Worm (Caenorhabditis elegans): ENCODE data around the gene T04G9.4.
A peak's percentile ranks its signal among the peaks of the same experiment; 100 is the strongest.

T04G9.4 gene

DNA sequence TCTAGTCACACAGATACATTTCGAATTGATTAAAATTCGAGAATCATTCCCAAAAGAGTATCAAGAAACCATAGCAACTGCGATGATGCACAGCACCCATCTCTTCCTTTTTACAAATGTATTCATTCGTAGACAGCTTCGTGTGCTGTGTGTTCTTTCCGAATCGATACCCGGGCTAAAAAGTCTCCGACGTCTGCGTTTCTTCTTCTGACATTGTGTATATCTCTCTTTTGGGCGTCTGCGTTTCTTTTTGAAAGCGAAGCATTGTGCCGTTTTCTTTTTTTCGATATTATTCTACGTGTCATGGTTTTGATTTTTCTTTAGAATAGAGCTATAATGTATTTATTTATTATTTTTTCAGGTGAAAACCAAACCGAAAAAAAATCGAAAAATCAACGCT is 15.7 kb downstream of the T04G9.4 start, which contains the start of gene attf-5:
attf-5 (plus strand) TSS at position 362 of the 400 bp plus-strand sequence.
- no peak for TF ChIP-seq mdl-1 (tag; optimal IDR thresholded peaks at IDR 0.05)
- no peak for TF ChIP-seq nhr-111 (GFP tag; optimal IDR thresholded peaks at IDR 0.05)
- TF ChIP-seq ceh-28 (tag; optimal IDR thresholded peaks at IDR 0.05): peak; percentile 18
- no peak for TF ChIP-seq F44E2.7 (GFP tag; IDR thresholded peaks at IDR 0.05)

DNA sequence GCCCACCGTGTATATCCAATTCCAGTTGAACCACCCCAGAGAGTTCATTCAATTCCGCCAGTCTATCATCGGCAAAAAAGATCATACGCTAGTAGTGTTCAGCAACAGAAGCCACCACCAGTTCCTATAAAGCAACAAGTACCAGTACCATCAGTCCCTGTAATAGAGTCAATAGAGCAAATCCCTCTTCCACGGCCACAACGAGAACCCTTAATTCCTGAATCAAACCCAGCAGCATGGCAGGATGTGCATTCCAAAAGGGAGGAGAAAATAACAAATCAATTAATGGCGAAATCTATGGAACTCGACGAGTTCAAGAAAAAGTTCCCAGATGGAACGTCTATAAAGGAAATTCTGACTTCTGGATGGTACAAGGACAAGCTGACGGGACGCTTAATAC is 17.6 kb downstream of the T04G9.4 start:
- TF ChIP-seq lin-1 (GFP tag; IDR thresholded peaks at IDR 0.05) (no peak), unc-62 (GFP tag; optimal IDR thresholded peaks at IDR 0.05 in 1 of 2) (peak in 1 of 2 experiments; percentile 94), unc-62 (tag; optimal IDR thresholded peaks at IDR 0.05) (no peak)

DNA sequence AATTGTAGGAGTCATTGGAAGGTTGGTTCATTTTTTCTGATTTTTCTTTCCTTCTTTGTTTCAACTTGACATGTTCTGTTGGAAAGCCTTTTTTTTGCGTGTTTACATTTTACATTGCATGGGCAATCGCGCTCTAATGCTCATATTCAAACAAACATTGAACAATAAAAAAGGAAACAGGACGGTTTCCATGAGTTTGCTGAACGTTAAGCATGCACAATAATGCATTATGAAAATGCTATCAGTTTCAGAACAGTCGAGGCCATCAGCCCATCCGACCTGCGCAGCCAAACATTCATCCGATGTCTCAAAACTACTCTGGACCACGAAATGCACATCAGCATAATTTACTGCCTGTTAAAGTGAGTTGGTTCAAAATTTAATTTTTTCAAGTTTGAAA is 18.3 kb downstream of the T04G9.4 start:
- TF ChIP-seq aha-1 (tag) (peak; percentile 92), lin-29 (GFP tag; IDR thresholded peaks at IDR 0.05) (no peak)

DNA sequence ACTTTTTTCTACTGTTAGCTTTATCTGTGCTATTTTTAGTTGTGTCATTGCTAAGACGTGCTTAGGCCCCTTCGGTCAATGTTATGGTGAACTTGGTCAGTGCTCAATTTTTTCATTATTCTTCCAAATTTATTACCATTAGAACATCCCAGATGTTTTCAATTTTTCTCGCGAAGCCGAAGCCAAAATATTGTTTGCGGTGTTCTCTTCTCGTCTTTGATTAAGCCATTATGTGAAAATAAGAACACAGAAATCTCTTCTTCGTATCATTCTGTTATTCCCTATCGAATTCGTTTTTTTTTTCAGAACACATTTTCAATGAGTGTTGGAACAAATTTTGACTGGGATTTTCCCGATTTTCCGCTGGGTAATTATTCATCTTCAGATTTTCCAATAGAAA is 30.2 kb downstream of the T04G9.4 start, which contains the start of gene gtr-1:
gtr-1 (plus strand) TSS at position 301 of the 400 bp plus-strand sequence.
- TF ChIP-seq gei-8 (GFP tag; optimal IDR thresholded peaks at IDR 0.05) (no peak), ceh-44 (GFP tag; IDR thresholded peaks at IDR 0.05) (no peak), ceh-62 (tag; optimal IDR thresholded peaks at IDR 0.05) (no peak), hlh-11 (tag; optimal IDR thresholded peaks at IDR 0.05) (no peak), lin-13 (GFP tag; optimal IDR thresholded peaks at IDR 0.05) (no peak), mes-2 (tag; optimal IDR thresholded peaks at IDR 0.05; ENCODE audit: poor library complexity, severe bottlenecking) (no peak), spr-3 (GFP tag; optimal IDR thresholded peaks at IDR 0.05) (no peak)

DNA sequence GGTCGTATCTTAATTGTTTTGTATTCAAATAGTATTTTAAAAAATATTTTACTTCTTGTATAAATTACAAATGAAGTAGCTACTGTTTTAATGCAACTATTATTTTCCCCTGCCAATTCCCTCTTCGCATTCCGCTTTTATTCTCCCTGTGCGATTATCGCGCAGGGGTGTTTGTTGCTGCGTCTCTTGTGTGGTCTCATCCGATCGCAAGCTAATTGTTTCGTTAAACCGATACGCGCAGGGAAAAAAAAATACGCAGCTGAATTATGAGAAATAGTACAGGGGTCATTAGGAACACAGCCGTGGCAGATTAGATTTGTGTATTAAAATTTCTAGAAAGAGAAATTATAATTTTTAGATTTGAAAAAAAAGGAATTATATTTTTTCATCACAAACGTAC is 34.2 kb downstream of the T04G9.4 start:
- TF ChIP-seq duxl-1 (tag; optimal IDR thresholded peaks at IDR 0.05; ENCODE audit: poor library complexity) (peak; percentile 99), tag-97 (GFP tag; IDR thresholded peaks at IDR 0.05) (no peak), pha-4 (GFP tag; IDR thresholded peaks at IDR 0.05) (peak; percentile 96), pha-4 (tag; optimal IDR thresholded peaks at IDR 0.05) (peak; percentile 96), skn-1 (tag; optimal IDR thresholded peaks at IDR 0.05) (no peak), hif-1 (tag; optimal IDR thresholded peaks at IDR 0.05) (peak; percentile 77 to 83), aha-1 (tag) (peak; percentile 100), gei-8 (GFP tag; optimal IDR thresholded peaks at IDR 0.05) (peak; percentile 68), ceh-32 (tag; optimal IDR thresholded peaks at IDR 0.05; ENCODE audit: poor library complexity) (peak; percentile 88), ztf-7 (tag; optimal IDR thresholded peaks at IDR 0.05) (peak; percentile 95), ZK337.2 (GFP tag; IDR thresholded peaks at IDR 0.05) (peak; percentile 85), Y48G9A.11 (GFP tag; IDR thresholded peaks at IDR 0.05) (no peak), F26F4.8 (GFP tag; conservative IDR thresholded peaks at IDR 0.05) (0 out of 2 replicates have a peak, but pooled peaks have one; percentile 49), nhr-48 (tag; optimal IDR thresholded peaks at IDR 0.05) (peak; percentile 96), ceh-28 (tag; optimal IDR thresholded peaks at IDR 0.05) (peak; percentile 83), unc-62 (GFP tag; optimal IDR thresholded peaks at IDR 0.05 in 1 of 2) (peak; percentile 60 to 99), unc-62 (tag; optimal IDR thresholded peaks at IDR 0.05) (no peak), F10B5.3 (tag; optimal IDR thresholded peaks at IDR 0.05) (peak; percentile 97), fos-1 (tag; optimal IDR thresholded peaks at IDR 0.05) (peak; percentile 84), sdz-12 (GFP tag; optimal IDR thresholded peaks at IDR 0.05) (peak; percentile 48), fkh-10 (GFP tag; optimal IDR thresholded peaks at IDR 0.05) (peak; percentile 99), nhr-11 (tag; optimal IDR thresholded peaks at IDR 0.05) (peak; percentile 97), R02D3.7 (tag; optimal IDR thresholded peaks at IDR 0.05) (peak; percentile 38), nhr-28 (tag; optimal IDR thresholded peaks at IDR 0.05) (peak; percentile 96), nhr-111 (GFP tag; optimal IDR thresholded peaks at IDR 0.05) (peak; percentile 72), egl-43 (GFP tag; IDR thresholded peaks at IDR 0.05) (peak; percentile 99), Y5F2A.4 (GFP tag; optimal IDR thresholded peaks at IDR 0.05) (peak; percentile 95), nhr-102 (tag; optimal IDR thresholded peaks at IDR 0.05) (peak; percentile 99), mxl-3 (GFP tag; optimal IDR thresholded peaks at IDR 0.05) (peak; percentile 96), lin-29 (GFP tag; IDR thresholded peaks at IDR 0.05) (peak; percentile 97), snpc-4 (tag; optimal IDR thresholded peaks at IDR 0.05) (peak; percentile 48), nhr-41 (GFP tag; IDR thresholded peaks at IDR 0.05) (peak; percentile 70), F49E8.2 (tag; optimal IDR thresholded peaks at IDR 0.05; ENCODE audit: borderline replicate concordance) (no peak), ceh-62 (tag; optimal IDR thresholded peaks at IDR 0.05) (no peak), saeg-2 (GFP tag; IDR thresholded peaks at IDR 0.05) (peak; percentile 95)
